Worm (Caenorhabditis elegans): ENCODE data around the gene spat-2.

- TF ChIP-seq T22C8.4 (GFP tag; IDR thresholded peaks at IDR 0.05) (no peak), med-1 (GFP tag; optimal IDR thresholded peaks at IDR 0.05; ENCODE audit: insufficient read depth) (no peak)
Measured at ce11 chrIII:11050658-11051118, 13.9 kb downstream of the spat-2 start.
